Worm (Caenorhabditis elegans): Measurements from ENCODE around the gene K11D12.11.

The K11D12.11 gene

DNA sequence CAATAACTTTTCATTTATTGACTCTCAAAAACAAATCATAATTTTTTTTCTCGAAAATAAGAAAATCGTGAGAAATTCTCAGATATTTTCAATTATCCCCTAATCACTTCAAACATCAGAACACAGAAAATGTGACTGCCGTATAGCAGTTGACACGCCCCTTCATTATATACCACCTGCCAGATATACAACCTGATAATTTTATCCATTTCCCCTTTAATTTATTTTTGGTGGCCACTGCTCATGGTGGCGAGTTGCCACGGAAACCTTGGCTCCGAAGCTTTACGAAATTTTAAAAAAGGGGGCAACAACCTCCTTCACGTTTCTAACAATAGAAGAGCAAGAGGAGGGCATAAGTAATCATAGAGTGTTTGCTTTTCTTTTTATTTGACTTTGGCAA lies 22.7 kb downstream of the K11D12.11 start:
- TF ChIP-seq ces-1 (GFP tag; optimal IDR thresholded peaks at IDR 0.05), result peak; percentile 33
- TF ChIP-seq ceh-39 (tag; optimal IDR thresholded peaks at IDR 0.05), result no peak

DNA sequence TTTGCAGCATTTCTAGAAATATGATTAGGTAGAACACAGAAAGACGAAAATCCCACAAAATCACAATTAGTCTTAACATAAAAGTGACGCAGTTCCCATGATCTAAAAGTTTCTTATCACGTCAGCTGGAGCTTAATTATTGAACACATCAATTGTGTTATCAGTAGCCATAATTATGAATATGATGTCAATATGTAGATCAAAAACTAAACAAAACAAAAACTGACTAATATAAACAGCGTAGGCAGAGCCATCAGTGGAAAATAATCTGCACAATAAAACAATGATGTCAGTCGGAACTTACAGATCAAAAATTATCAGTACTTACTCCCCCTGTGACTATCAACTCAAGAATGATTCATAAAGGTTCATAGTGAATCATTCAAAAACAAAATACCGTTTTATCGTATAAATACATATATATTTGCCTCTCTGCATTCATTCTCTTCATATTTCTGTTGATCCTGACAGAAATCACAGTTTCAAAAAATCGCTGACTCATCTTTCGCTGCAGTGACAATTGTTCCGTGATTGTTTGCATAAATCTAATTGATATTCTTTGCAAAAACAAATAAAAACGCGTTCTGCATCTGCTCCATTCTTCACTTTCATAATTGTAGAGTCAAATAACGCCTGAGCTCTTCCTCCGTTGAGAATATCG lies 27.1 kb downstream of the K11D12.11 start, which contains the start of gene srr-6:
TSS of gene srr-6 (plus strand) at position 611 of the 661 bp plus-strand sequence.
- TF ChIP-seq nhr-2 (tag; optimal IDR thresholded peaks at IDR 0.05) (no peak), sptf-1 (tag; optimal IDR thresholded peaks at IDR 0.05) (no peak), lin-13 (tag; optimal IDR thresholded peaks at IDR 0.05) (no peak), ces-1 (GFP tag; optimal IDR thresholded peaks at IDR 0.05) (no peak), M03D4.4 (tag; optimal IDR thresholded peaks at IDR 0.05) (no peak), elt-1 (tag; optimal IDR thresholded peaks at IDR 0.05; ENCODE audit: borderline replicate concordance, insufficient read depth) (no peak), unc-120 (tag; optimal IDR thresholded peaks at IDR 0.05; ENCODE audit: poor library complexity, severe bottlenecking) (no peak), ztf-11 (tag; optimal IDR thresholded peaks at IDR 0.05) (no peak), pha-4 (tag; optimal IDR thresholded peaks at IDR 0.05) (no peak), unc-62 (GFP tag; optimal IDR thresholded peaks at IDR 0.05) (no peak), sem-2 (GFP tag; optimal IDR thresholded peaks at IDR 0.05) (no peak), tbx-8 (GFP tag; optimal IDR thresholded peaks at IDR 0.05) (no peak)

DNA sequence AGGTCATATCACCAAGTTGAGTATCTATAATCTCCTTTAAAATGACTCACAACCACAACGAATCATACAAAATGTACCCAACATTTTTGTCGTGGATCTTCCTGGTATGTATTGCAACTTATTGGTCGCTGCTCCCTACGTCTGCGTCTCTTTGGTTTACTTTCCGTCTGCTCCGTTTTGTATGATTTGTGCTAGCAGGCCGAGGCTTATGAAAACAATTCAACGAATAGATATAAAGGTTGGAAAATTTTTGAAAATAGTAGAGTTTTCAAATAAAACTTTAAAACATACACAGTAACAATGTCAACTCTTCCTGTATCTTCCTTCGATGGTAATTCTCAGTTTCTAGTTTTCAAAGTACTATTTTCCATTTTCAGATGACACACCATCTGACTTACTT lies 38.0 kb downstream of the K11D12.11 start, which contains the start of gene srr-8:
TSS of gene srr-8 (plus strand) at position 301 of the 400 bp plus-strand sequence.
- TF ChIP-seq nhr-237 (tag; optimal IDR thresholded peaks at IDR 0.05) (no peak), lin-32 (GFP tag; optimal IDR thresholded peaks at IDR 0.05) (no peak), snpc-4 (tag; optimal IDR thresholded peaks at IDR 0.05) (no peak), ceh-39 (tag; optimal IDR thresholded peaks at IDR 0.05) (no peak), nhr-28 (tag; optimal IDR thresholded peaks at IDR 0.05) (no peak), mep-1 (tag; optimal IDR thresholded peaks at IDR 0.05) (no peak), elt-3 (tag; optimal IDR thresholded peaks at IDR 0.05) (no peak), M03D4.4 (tag; optimal IDR thresholded peaks at IDR 0.05) (no peak), nhr-12 (tag; optimal IDR thresholded peaks at IDR 0.05) (no peak)

DNA sequence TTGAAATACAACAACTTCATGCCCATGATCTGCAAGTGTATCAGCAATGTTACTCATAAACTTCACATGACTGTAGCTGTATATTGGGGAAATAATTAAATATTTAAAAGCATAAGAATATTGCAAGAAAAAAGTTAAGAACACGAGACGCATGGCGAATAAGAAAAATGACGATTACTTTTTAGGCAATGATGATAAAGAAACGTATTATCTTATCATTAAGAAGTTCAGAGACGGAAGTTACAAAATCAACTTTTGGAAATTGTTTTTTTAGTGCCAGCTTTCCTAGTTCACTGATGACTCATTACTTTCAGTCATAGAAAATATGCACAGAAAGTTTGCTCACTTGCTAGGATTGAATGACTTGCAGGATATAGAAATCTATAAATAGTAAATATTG lies 39.0 kb downstream of the K11D12.11 start, which contains the start of gene ugt-7:
TSS of gene ugt-7 (minus strand) at position 161 of the 400 bp plus-strand sequence.
- no peak for TF ChIP-seq unc-62 (GFP tag; optimal IDR thresholded peaks at IDR 0.05)
- no peak for TF ChIP-seq ham-2 (GFP tag; optimal IDR thresholded peaks at IDR 0.05)
- TF ChIP-seq nhr-76 (tag; optimal IDR thresholded peaks at IDR 0.05), result no peak
- no peak for TF ChIP-seq nhr-237 (tag; optimal IDR thresholded peaks at IDR 0.05)
- no peak for TF ChIP-seq snpc-4 (tag; optimal IDR thresholded peaks at IDR 0.05)
- no peak for TF ChIP-seq lin-13 (tag; optimal IDR thresholded peaks at IDR 0.05)
- TF ChIP-seq bed-3 (GFP tag; optimal IDR thresholded peaks at IDR 0.05), result no peak
- TF ChIP-seq unc-39 (tag; optimal IDR thresholded peaks at IDR 0.05), result no peak
- TF ChIP-seq elt-1 (tag; optimal IDR thresholded peaks at IDR 0.05; ENCODE audit: borderline replicate concordance, insufficient read depth), result no peak
- no peak for TF ChIP-seq mab-5 (tag; optimal IDR thresholded peaks at IDR 0.05)
- TF ChIP-seq drap-1 (GFP tag; optimal IDR thresholded peaks at IDR 0.05), result no peak
- no peak for TF ChIP-seq nhr-2 (tag; optimal IDR thresholded peaks at IDR 0.05)

DNA sequence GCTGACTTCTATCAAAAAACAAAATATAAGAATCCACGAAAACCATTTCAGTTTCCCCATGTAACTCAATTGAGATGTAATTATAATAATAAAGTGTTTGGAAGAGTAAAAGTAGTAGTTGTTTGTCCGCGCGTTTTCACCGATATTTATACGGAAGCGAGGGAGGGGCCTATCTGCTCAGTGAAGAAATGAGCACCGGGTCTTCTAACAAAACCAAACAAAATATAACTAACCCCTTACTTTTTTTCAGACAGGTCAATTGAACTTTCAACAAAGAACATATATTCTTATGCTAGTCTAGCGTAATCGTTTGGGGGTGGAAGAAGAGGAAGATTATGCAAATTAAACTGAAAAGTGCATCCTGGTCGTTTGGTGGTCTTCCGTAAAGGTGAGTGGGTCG lies 44.2 kb downstream of the K11D12.11 start, which contains the start of gene ncx-9:
TSS of gene ncx-9 (minus strand) at position 101 of the 400 bp plus-strand sequence.
- no peak for TF ChIP-seq nhr-28 (tag; optimal IDR thresholded peaks at IDR 0.05)

DNA sequence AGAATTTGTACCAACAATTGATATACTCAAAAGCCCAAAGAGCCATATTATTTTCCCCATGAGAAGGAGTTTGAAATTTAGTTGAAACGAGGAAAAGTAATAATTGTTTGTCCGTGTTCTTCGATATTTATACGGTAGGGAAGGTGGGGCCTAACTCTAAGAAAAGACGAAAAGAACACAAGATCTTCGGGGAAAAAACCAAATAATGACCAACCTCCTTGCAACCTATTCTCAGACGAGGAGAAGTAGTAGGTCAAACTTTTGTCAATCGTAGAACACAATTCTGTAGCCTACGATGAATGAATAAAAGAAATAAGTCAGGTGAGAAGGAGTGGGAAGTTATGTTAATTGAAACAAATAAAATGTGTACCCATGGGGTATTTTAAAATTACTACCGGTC lies 52.3 kb downstream of the K11D12.11 start, which contains the start of gene ncx-8:
TSS of gene ncx-8 (minus strand) at position 101 of the 400 bp plus-strand sequence.
- no peak for TF ChIP-seq nhr-12 (tag; optimal IDR thresholded peaks at IDR 0.05)
- no peak for TF ChIP-seq elt-1 (tag; optimal IDR thresholded peaks at IDR 0.05; ENCODE audit: borderline replicate concordance, insufficient read depth)
- TF ChIP-seq sptf-1 (tag; optimal IDR thresholded peaks at IDR 0.05), result no peak
- no peak for TF ChIP-seq ham-2 (GFP tag; optimal IDR thresholded peaks at IDR 0.05)
- no peak for TF ChIP-seq unc-62 (GFP tag; optimal IDR thresholded peaks at IDR 0.05)
- TF ChIP-seq unc-120 (tag; optimal IDR thresholded peaks at IDR 0.05; ENCODE audit: poor library complexity, severe bottlenecking), result no peak
- TF ChIP-seq nhr-76 (tag; optimal IDR thresholded peaks at IDR 0.05), result no peak
- no peak for TF ChIP-seq nhr-237 (tag; optimal IDR thresholded peaks at IDR 0.05)
- TF ChIP-seq nhr-2 (tag; optimal IDR thresholded peaks at IDR 0.05), result no peak
- TF ChIP-seq M03D4.4 (tag; optimal IDR thresholded peaks at IDR 0.05), result no peak
- TF ChIP-seq lin-13 (tag; optimal IDR thresholded peaks at IDR 0.05), result no peak
- no peak for TF ChIP-seq nhr-28 (tag; optimal IDR thresholded peaks at IDR 0.05)
- no peak for TF ChIP-seq pha-4 (tag; optimal IDR thresholded peaks at IDR 0.05)
- no peak for TF ChIP-seq lin-32 (GFP tag; optimal IDR thresholded peaks at IDR 0.05)
- TF ChIP-seq sem-2 (GFP tag; optimal IDR thresholded peaks at IDR 0.05), result no peak
- no peak for TF ChIP-seq drap-1 (GFP tag; optimal IDR thresholded peaks at IDR 0.05)
- no peak for TF ChIP-seq ceh-83 (GFP tag; optimal IDR thresholded peaks at IDR 0.05)
- TF ChIP-seq hlh-1 (tag; optimal IDR thresholded peaks at IDR 0.05), result no peak
- TF ChIP-seq flh-1 (GFP tag; optimal IDR thresholded peaks at IDR 0.05), result no peak
